Worm (Caenorhabditis elegans) whole organism, L4 larva: Measurements from ENCODE around the gene sre-42.

Experiments used
- F10B5.3 ChIP-seq: sonication (generic microtip); optimal IDR thresholded peaks from 2 replicates; lab custom pipeline; 2016; ENCODE audit warnings: mild to moderate bottlenecking, missing genetic modification characterization, missing compliant biosample characterization
- F49E8.2 ChIP-seq: sonication (generic microtip); optimal IDR thresholded peaks from 2 replicates; lab custom pipeline; 2016; ENCODE audit warnings: missing compliant biosample characterization, mild to moderate bottlenecking, missing genetic modification characterization, borderline replicate concordance
- R02D3.7 ChIP-seq: fragments of 150-350 bp; sonication (generic microtip); optimal IDR thresholded peaks from 3 replicates; lab custom pipeline; 2014; ENCODE audit warnings: missing biosample characterization, missing genetic modification characterization
- Y105C5A.15 ChIP-seq: fragments of 200-800 bp; sonication (Bioruptor generic); IDR thresholded peaks from 2 replicates; pipeline ENCODE4 v1.3.6; 2022; ENCODE audit warnings: missing genetic modification characterization, missing compliant biosample characterization
- Y5F2A.4 ChIP-seq: fragments of 200-800 bp; sonication (Bioruptor generic); optimal IDR thresholded peaks from 2 replicates; lab custom pipeline; 2018; ENCODE audit warnings: mild to moderate bottlenecking, missing genetic modification characterization, missing compliant biosample characterization
- Y75B8A.6 ChIP-seq: fragments of 200-800 bp; sonication (Bioruptor generic); IDR thresholded peaks from 2 replicates; pipeline ENCODE4 v1.3.6; 2022; ENCODE audit warnings: missing genetic modification reagents, missing genetic modification characterization, missing compliant biosample characterization
- aha-1 ChIP-seq: fragments of 150-350 bp; peaks from one replicate; lab custom pipeline; 2014; ENCODE audit warnings: missing biosample characterization, missing genetic modification characterization
- ceh-20 ChIP-seq: fragments of 200-800 bp; sonication (Bioruptor generic); IDR thresholded peaks from 2 replicates; pipeline ENCODE4 v1.3.6; 2022; ENCODE audit warnings: missing genetic modification reagents, missing genetic modification characterization, missing compliant biosample characterization
- ceh-28 ChIP-seq: fragments of 150-350 bp; optimal IDR thresholded peaks from 2 replicates; lab custom pipeline; 2014; ENCODE audit warnings: missing biosample characterization, missing genetic modification reagents, missing genetic modification characterization
- ceh-44 ChIP-seq: fragments of 200-800 bp; sonication (Bioruptor generic); IDR thresholded peaks from 2 replicates; pipeline ENCODE4 v1.3.6; 2022; ENCODE audit warnings: missing genetic modification reagents, missing genetic modification characterization, missing compliant biosample characterization
- ces-1 ChIP-seq: fragments of 150-350 bp; sonication (generic microtip); optimal IDR thresholded peaks from 4 replicates; lab custom pipeline; 2014; ENCODE audit warnings: missing biosample characterization, missing genetic modification reagents, missing genetic modification characterization
- cey-2 ChIP-seq: sonication (generic microtip); optimal IDR thresholded peaks from 3 replicates; lab custom pipeline; 2017; ENCODE audit warnings: missing genetic modification characterization, mild to moderate bottlenecking, missing compliant biosample characterization, antibody characterized with exemption, borderline replicate concordance; ENCODE audit not compliant: insufficient read depth
- ctbp-1 ChIP-seq: fragments of 200-800 bp; sonication (Bioruptor generic); IDR thresholded peaks from 2 replicates; pipeline ENCODE4 v1.3.6; 2022; ENCODE audit warnings: missing genetic modification reagents, missing genetic modification characterization, missing compliant biosample characterization
- dmd-6 ChIP-seq: fragments of 200-800 bp; sonication (Bioruptor generic); IDR thresholded peaks from 2 replicates; pipeline ENCODE4 v1.3.6; 2022; ENCODE audit warnings: missing genetic modification reagents, missing genetic modification characterization, missing compliant biosample characterization
- dmd-8 ChIP-seq: fragments of 200-800 bp; sonication (Bioruptor generic); IDR thresholded peaks from 2 replicates; pipeline ENCODE4 v1.3.6; 2022; ENCODE audit warnings: missing genetic modification characterization, missing compliant biosample characterization
- dve-1 ChIP-seq: sonication (generic microtip); optimal IDR thresholded peaks from 2 replicates; lab custom pipeline; 2017; ENCODE audit warnings: antibody characterized with exemption, mild to moderate bottlenecking, missing genetic modification characterization, missing compliant biosample characterization; ENCODE audit not compliant: insufficient read depth
- egl-27 ChIP-seq: sonication (generic microtip); optimal IDR thresholded peaks from 3 replicates; lab custom pipeline; 2017; ENCODE audit warnings: missing biosample characterization, missing genetic modification reagents, missing genetic modification characterization
- egl-43 ChIP-seq: fragments of 200-800 bp; sonication (Bioruptor generic); IDR thresholded peaks from 2 replicates; pipeline ENCODE4 v1.3.6; 2022; ENCODE audit warnings: missing genetic modification reagents, missing genetic modification characterization, missing compliant biosample characterization
- fos-1 ChIP-seq: fragments of 150-350 bp; optimal IDR thresholded peaks from 2 replicates; lab custom pipeline; 2014; ENCODE audit warnings: missing biosample characterization, missing genetic modification characterization
- gei-8 ChIP-seq: fragments of 200-800 bp; sonication (Bioruptor generic); optimal IDR thresholded peaks from 2 replicates; lab custom pipeline; 2018; ENCODE audit warnings: mild to moderate bottlenecking, missing genetic modification characterization, missing compliant biosample characterization
- hif-1 ChIP-seq, 2 experiments: sonication (generic microtip); optimal IDR thresholded peaks; 2 replicates each; lab custom pipeline; 2016 to 2017; ENCODE audit warnings: missing compliant biosample characterization in 2 of 2, missing genetic modification characterization in 2 of 2, missing genetic modification reagents in 2 of 2, missing genotype in 2 of 2, mild to moderate bottlenecking in 1 of 2
- hlh-11 ChIP-seq: fragments of 200-800 bp; sonication (Bioruptor generic); optimal IDR thresholded peaks from 2 replicates; lab custom pipeline; 2018; ENCODE audit warnings: mild to moderate bottlenecking, missing genetic modification characterization, missing compliant biosample characterization
- hlh-30 ChIP-seq: sonication (generic microtip); optimal IDR thresholded peaks from 2 replicates; lab custom pipeline; 2017; ENCODE audit warnings: antibody characterized with exemption, mild to moderate bottlenecking, missing genetic modification characterization, missing compliant biosample characterization; ENCODE audit not compliant: insufficient read depth
- hmg-1.1 ChIP-seq: fragments of 200-800 bp; sonication (Bioruptor generic); IDR thresholded peaks from 2 replicates; pipeline ENCODE4 v1.3.6; 2022; ENCODE audit warnings: missing genetic modification reagents, missing genetic modification characterization, missing compliant biosample characterization
- lin-1 ChIP-seq: fragments of 200-800 bp; sonication (Bioruptor generic); IDR thresholded peaks from 2 replicates; pipeline ENCODE4 v1.3.6; 2022; ENCODE audit warnings: missing genetic modification reagents, missing genetic modification characterization, missing compliant biosample characterization
- lir-3 ChIP-seq: sonication (generic microtip); optimal IDR thresholded peaks from 2 replicates; lab custom pipeline; 2016; ENCODE audit warnings: mild to moderate bottlenecking, missing genetic modification characterization, missing compliant biosample characterization
- lsy-2 ChIP-seq, 2 experiments: fragments of 150-350 bp in 1 of 2; sonication (generic microtip) in 1 of 2; optimal IDR thresholded peaks; 2 replicates each; lab custom pipeline; 2014 to 2017; ENCODE audit warnings: missing biosample characterization in 2 of 2, missing genetic modification characterization in 2 of 2
- madf-9 ChIP-seq: fragments of 200-800 bp; sonication (Bioruptor generic); conservative IDR thresholded peaks from 2 replicates; pipeline ENCODE4 v1.3.6; 2022; ENCODE audit warnings: missing genetic modification reagents, missing genetic modification characterization, missing compliant biosample characterization
- mdl-1 ChIP-seq, 2 experiments: fragments of 150-350 bp in 1 of 2; sonication (generic microtip) in 1 of 2; optimal IDR thresholded peaks; 2 replicates each; lab custom pipeline; 2014 to 2017; ENCODE audit warnings: missing biosample characterization in 2 of 2, missing genetic modification characterization in 2 of 2
- mxl-3 ChIP-seq: fragments of 200-800 bp; sonication (Bioruptor generic); optimal IDR thresholded peaks from 2 replicates; lab custom pipeline; 2018; ENCODE audit warnings: mild to moderate bottlenecking, missing genetic modification characterization, missing compliant biosample characterization
- nhr-41 ChIP-seq: fragments of 200-800 bp; sonication (Bioruptor generic); IDR thresholded peaks from 2 replicates; pipeline ENCODE4 v1.3.6; 2022; ENCODE audit warnings: missing genetic modification reagents, missing genetic modification characterization, missing compliant biosample characterization
- nhr-76 ChIP-seq: fragments of 150-350 bp; optimal IDR thresholded peaks from 2 replicates; lab custom pipeline; 2014; ENCODE audit warnings: missing biosample characterization, missing genetic modification characterization
- rbr-2 ChIP-seq: sonication (generic microtip); optimal IDR thresholded peaks from 2 replicates; lab custom pipeline; 2016; ENCODE audit warnings: missing genotype, missing genetic modification characterization, missing compliant biosample characterization
- sdz-12 ChIP-seq: fragments of 200-800 bp; sonication (Bioruptor generic); optimal IDR thresholded peaks from 2 replicates; lab custom pipeline; 2018; ENCODE audit warnings: mild to moderate bottlenecking, missing genetic modification characterization, missing compliant biosample characterization
- set-16 ChIP-seq: fragments of 200-800 bp; sonication (Bioruptor generic); IDR thresholded peaks from 2 replicates; pipeline ENCODE4 v1.3.6; 2022; ENCODE audit warnings: missing genetic modification reagents, missing genetic modification characterization, missing compliant biosample characterization
- snpc-1.2 ChIP-seq: fragments of 200-800 bp; sonication (Bioruptor generic); IDR thresholded peaks from 2 replicates; pipeline ENCODE4 v1.3.6; 2022; ENCODE audit warnings: missing genetic modification reagents, missing genetic modification characterization, missing compliant biosample characterization
- snpc-4 ChIP-seq: fragments of 150-350 bp; optimal IDR thresholded peaks from 2 replicates; lab custom pipeline; 2014; ENCODE audit warnings: missing biosample characterization, missing genetic modification characterization
- spr-1 ChIP-seq: sonication (generic microtip); optimal IDR thresholded peaks from 2 replicates; lab custom pipeline; 2016; ENCODE audit warnings: mild to moderate bottlenecking, missing genetic modification characterization, missing compliant biosample characterization
- tra-1 ChIP-seq: fragments of 200-800 bp; sonication (Bioruptor generic); IDR thresholded peaks from 2 replicates; pipeline ENCODE4 v1.3.6; 2022; ENCODE audit warnings: missing genetic modification reagents, missing genetic modification characterization, missing compliant biosample characterization
- unc-62 ChIP-seq, 3 experiments: fragments of 150-350 bp in 1 of 3; sonication (generic microtip); optimal IDR thresholded peaks in 2 of 3; peaks in 1 of 3; 1 replicate in 1 of 3; 2 replicates in 2 of 3; lab custom pipeline; 2014 to 2017; ENCODE audit warnings: missing biosample characterization in 3 of 3, missing genetic modification characterization in 3 of 3, missing genetic modification reagents in 3 of 3, missing genotype in 1 of 3

The sre-42 gene

DNA sequence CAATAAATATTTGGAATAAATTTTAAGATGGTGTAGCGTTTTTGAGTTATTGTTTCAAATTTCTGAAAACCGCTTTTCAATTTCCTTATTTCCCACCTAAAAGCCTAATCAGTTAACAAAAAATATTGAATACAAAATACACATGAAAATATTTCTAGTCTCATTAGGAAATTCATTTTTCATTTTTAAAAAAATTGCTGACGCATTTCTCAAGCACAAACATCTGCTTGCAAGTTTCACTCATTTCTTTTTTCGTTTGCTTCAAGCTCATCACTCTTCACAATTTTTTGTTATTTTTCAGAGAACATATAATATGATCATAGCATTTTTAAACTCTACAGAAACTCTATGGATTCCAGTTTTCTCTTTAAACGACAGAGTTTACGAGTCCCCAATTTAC, 1.3 kb upstream of the sre-42 start, which contains the start of gene sre-41:
Gene sre-41, plus strand, starts transcription at position 301 of the 400 bp plus-strand sequence.
- TF ChIP-seq snpc-4 (tag; lab: Kevin White, UChicago) (no peak), Y105C5A.15 (GFP tag; lab: Robert Waterston, UW) (no peak), lin-1 (GFP tag; lab: Robert Waterston, UW) (no peak), hlh-11 (no peak), egl-27 (tag; lab: Kevin White, UChicago) (no peak), nhr-41 (GFP tag; lab: Robert Waterston, UW) (no peak), madf-9 (GFP tag; lab: Robert Waterston, UW) (no peak), ces-1 (GFP tag; lab: Kevin White, UChicago) (no peak), gei-8 (GFP tag; lab: Kevin White, UChicago) (no peak), Y75B8A.6 (no peak), F10B5.3 (tag; lab: Kevin White, UChicago) (no peak), ctbp-1 (GFP tag; lab: Robert Waterston, UW) (no peak), hlh-30 (tag; lab: Kevin White, UChicago) (no peak), ceh-28 (tag; lab: Kevin White, UChicago) (no peak), dve-1 (no peak), nhr-76 (tag; lab: Kevin White, UChicago) (no peak), R02D3.7 (tag; lab: Kevin White, UChicago) (no peak), F49E8.2 (tag; lab: Kevin White, UChicago) (no peak)

DNA sequence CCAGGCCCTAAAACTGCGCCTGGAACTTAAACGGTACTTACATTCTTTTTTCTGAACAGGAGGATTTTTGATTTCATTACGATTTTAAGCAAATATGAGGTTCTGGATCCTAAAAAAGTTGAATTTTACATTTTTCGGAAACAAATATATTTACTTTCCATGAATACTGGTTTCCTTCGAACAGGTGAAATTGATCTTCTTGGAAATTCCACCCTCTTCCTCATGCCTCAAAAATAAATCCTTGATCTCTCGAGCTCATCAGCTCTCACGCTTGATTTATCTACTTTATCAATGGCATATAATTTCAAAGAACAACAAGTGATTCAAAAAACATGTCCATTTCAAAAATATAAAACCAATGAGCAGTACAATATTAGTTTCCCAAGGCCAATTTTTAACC, 806 bp upstream of the sre-42 start:
- TF ChIP-seq cey-2 (tag; lab: Kevin White, UChicago), result no peak
- no peak for TF ChIP-seq lir-3
- TF ChIP-seq fos-1 (tag; lab: Kevin White, UChicago), result no peak
- no peak for TF ChIP-seq nhr-41 (GFP tag; lab: Robert Waterston, UW)
- no peak for TF ChIP-seq Y5F2A.4 (GFP tag; lab: Kevin White, UChicago)
- TF ChIP-seq mxl-3 (GFP tag; lab: Kevin White, UChicago), result no peak
- no peak for TF ChIP-seq spr-1 (tag; lab: Kevin White, UChicago)
- no peak for TF ChIP-seq ceh-44 (GFP tag; lab: Robert Waterston, UW)
- TF ChIP-seq, all 104 proteins: peak for 0

DNA sequence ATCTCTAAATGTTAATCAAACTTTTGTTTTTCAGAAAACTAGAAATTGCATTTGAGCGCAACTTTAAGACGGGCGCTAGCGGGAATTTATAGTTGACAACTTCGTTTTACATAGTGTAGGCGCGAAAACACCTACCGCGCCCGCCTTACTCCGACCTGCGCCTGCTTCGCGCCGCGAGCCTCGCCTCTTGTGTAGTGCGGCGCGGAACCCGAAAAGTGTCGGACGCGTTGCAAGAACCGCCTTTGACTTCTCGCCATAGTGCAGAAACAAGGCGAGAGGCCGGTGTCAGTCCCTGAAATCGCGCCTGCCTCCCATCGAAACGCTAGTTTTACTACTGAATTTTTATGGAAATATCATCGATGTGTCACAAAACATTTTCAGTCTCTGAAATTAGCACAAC, 866 bp downstream of the sre-42 start:
- TF ChIP-seq aha-1 (tag; lab: Kevin White, UChicago) (peak; percentile 61), tra-1 (GFP tag; lab: Robert Waterston, UW) (no peak), egl-43 (GFP tag; lab: Robert Waterston, UW) (0 out of 2 replicates have a peak, but pooled peaks have one; percentile 35), set-16 (GFP tag; lab: Robert Waterston, UW) (peak; percentile 82)
- TF ChIP-seq, all 104 proteins: peak for 3

DNA sequence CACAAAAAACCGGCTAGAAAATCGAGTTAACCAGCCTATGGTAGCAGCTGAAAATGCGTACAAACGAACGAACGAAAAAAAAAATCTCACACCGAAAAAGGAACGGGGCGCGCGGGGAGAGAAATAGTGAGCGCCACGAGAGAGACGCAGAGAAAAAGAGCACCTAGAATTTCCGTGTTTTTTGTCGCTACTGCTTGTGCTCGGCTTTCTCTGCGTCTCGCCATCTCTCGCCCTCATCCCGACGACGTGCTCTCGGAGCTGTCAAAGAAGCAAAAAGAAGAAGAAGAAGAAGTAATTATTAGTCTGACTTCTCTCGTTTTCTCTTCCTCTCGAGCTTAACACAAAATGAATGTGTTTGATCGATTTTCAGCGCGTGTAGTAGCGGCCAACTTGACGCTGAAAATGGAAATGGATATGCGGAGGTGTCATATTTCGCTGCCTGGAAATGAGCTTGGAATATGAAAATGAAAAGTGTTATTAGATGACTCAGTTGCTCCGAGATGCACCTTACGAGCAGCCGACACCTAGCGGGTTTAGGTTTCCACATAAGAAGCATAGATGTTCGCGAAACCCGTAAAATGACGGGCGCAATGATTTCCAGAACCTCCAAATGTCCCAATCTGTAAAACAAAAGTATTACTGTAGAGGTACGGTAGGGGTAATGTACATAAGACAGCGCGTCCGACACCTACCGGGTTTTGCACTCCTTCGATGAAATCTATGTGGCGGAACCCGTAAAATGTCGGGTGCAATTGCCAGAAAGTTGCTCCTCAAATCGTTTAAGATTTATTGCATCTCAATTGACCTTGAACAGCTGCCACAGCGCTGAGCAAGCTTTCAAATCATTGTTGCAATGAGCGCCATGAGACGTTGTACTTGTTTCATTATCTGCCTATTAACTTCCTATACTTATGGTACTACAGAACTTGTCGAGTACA, 3.8 kb downstream of the sre-42 start, which contains the start of gene btb-14:
Gene btb-14, plus strand, starts transcription at position 839 of the 938 bp plus-strand sequence.
- TF ChIP-seq tra-1 (GFP tag; lab: Robert Waterston, UW) (no peak), snpc-1.2 (no peak), ceh-20 (GFP tag; lab: Robert Waterston, UW) (0 out of 2 replicates have a peak, but pooled peaks have one; percentile 19), snpc-4 (tag; lab: Kevin White, UChicago) (peak; percentile 26), dve-1 (no peak), unc-62 (GFP tag; optimal IDR thresholded peaks at IDR 0.05 in 1 of 2; lab: Kevin White, UChicago) (peak in 1 of 2 experiments; percentile 53), unc-62 (tag; optimal IDR thresholded peaks at IDR 0.05; lab: Kevin White, UChicago) (no peak), mxl-3 (GFP tag; lab: Kevin White, UChicago) (no peak), hmg-1.1 (GFP tag; lab: Robert Waterston, UW) (peak; percentile 64; the same call in 1 of the 2 replicates), nhr-41 (GFP tag; lab: Robert Waterston, UW) (no peak), lsy-2 (tag; optimal IDR thresholded peaks at IDR 0.05; lab: Kevin White, UChicago) (peak in 1 of 2 experiments; percentile 60), set-16 (GFP tag; lab: Robert Waterston, UW) (peak; percentile 46; the same call in 1 of the 2 replicates), dmd-6 (GFP tag; lab: Robert Waterston, UW) (peak; percentile 12; the same call in 1 of the 2 replicates), mdl-1 (tag; optimal IDR thresholded peaks at IDR 0.05; lab: Kevin White, UChicago) (peak in 1 of 2 experiments; percentile 21), ceh-28 (tag; lab: Kevin White, UChicago) (no peak), egl-43 (GFP tag; lab: Robert Waterston, UW) (0 out of 2 replicates have a peak, but pooled peaks have one; percentile 44), hif-1 (tag; optimal IDR thresholded peaks at IDR 0.05; lab: Kevin White, UChicago) (peak in 1 of 2 experiments; percentile 4), dmd-8 (GFP tag; lab: Robert Waterston, UW) (no peak), sdz-12 (no peak), rbr-2 (tag; lab: Kevin White, UChicago) (peak; percentile 24), cey-2 (tag; lab: Kevin White, UChicago) (no peak)
